Fruit fly (Drosophila melanogaster): ENCODE results near the gene CG14292.

CG14292 gene

dm6 chr3R:18917976-18918871 lies 12.8 kb upstream of the CG14292 start (continued):
- peak; percentile 23 for TF ChIP-seq CG8924 (tag; optimal IDR thresholded peaks at IDR 0.05)
- peak; percentile 12 for TF ChIP-seq CG1233 (GFP tag; optimal IDR thresholded peaks at IDR 0.05)
- TF ChIP-seq twi (tag; optimal IDR thresholded peaks at IDR 0.05): peak; percentile 6
- peak; percentile 25; the same call in 1 of the 2 replicates for TF ChIP-seq MBD-R2 (GFP tag; IDR thresholded peaks at IDR 0.05)
- peak; percentile 57; the same call in 1 of the 2 replicates for TF ChIP-seq Bgb (GFP tag; IDR thresholded peaks at IDR 0.05; ENCODE audit: partially characterized antibody)
- TF ChIP-seq CG4360 (GFP tag; IDR thresholded peaks at IDR 0.05): peak; percentile 43
- peak; percentile 19; the same call in 1 of the 2 replicates for TF ChIP-seq Rfx (GFP tag; IDR thresholded peaks at IDR 0.05)
- TF ChIP-seq CG34422 (GFP tag; IDR thresholded peaks at IDR 0.05): peak; percentile 65; the same call in 1 of the 3 replicates
- TF ChIP-seq tgo (GFP tag; IDR thresholded peaks at IDR 0.05): no peak
- 0 out of 3 replicates have a peak, but pooled peaks have one; percentile 28 for TF ChIP-seq ase (GFP tag; IDR thresholded peaks at IDR 0.05)
- peak; percentile 60 for TF ChIP-seq nau (GFP tag; optimal IDR thresholded peaks at IDR 0.05)
- TF ChIP-seq CG17568 (GFP tag; optimal IDR thresholded peaks at IDR 0.05): peak; percentile 29
- TF ChIP-seq Drgx (GFP tag; IDR thresholded peaks at IDR 0.05): peak; percentile 16; the same call in 1 of the 2 replicates
- peak in 1 of 2 experiments; percentile 17 for TF ChIP-seq eve (GFP tag; optimal IDR thresholded peaks at IDR 0.05)
- peak; percentile 47 to 61 for TF ChIP-seq Trl (optimal IDR thresholded peaks at IDR 0.05)
- peak; percentile 7 for TF ChIP-seq Trl (GFP tag; optimal IDR thresholded peaks at IDR 0.05)
- TF ChIP-seq CG3281 (GFP tag; optimal IDR thresholded peaks at IDR 0.05): peak; percentile 59
- no peak for TF ChIP-seq CG11456 (GFP tag; IDR thresholded peaks at IDR 0.05)
- TF ChIP-seq CG34376 (GFP tag; optimal IDR thresholded peaks at IDR 0.05): peak; percentile 88
- TF ChIP-seq CG9797 (GFP tag; optimal IDR thresholded peaks at IDR 0.05): no peak
- no peak for TF ChIP-seq CG3995 (GFP tag; optimal IDR thresholded peaks at IDR 0.05)
- no peak for TF ChIP-seq CkIIα-i1 (GFP tag; IDR thresholded peaks at IDR 0.05)
- TF ChIP-seq CG6854 (GFP tag; optimal IDR thresholded peaks at IDR 0.05): peak; percentile 46
- peak; percentile 33 for TF ChIP-seq NK7.1 (GFP tag; optimal IDR thresholded peaks at IDR 0.05)
- TF ChIP-seq ranshi (GFP tag; IDR thresholded peaks at IDR 0.05): peak; percentile 17; the same call in 1 of the 2 replicates
- TF ChIP-seq CG3163 (GFP tag; optimal IDR thresholded peaks at IDR 0.05): peak; percentile 45
- TF ChIP-seq Dad (GFP tag; optimal IDR thresholded peaks at IDR 0.05): no peak
- peak; percentile 94 for TF ChIP-seq chinmo (GFP tag; IDR thresholded peaks at IDR 0.05; ENCODE audit: partially characterized antibody)
- peak; percentile 71 for TF ChIP-seq Jarid2 (GFP tag; optimal IDR thresholded peaks at IDR 0.05)
- peak; percentile 94 for TF ChIP-seq CG8290 (GFP tag; optimal IDR thresholded peaks at IDR 0.05)
- TF ChIP-seq CG8290 (tag; optimal IDR thresholded peaks at IDR 0.05): peak in 1 of 2 experiments; percentile 77
- no peak for TF ChIP-seq D (optimal IDR thresholded peaks at IDR 0.05)
- no peak for TF ChIP-seq D (GFP tag; optimal IDR thresholded peaks at IDR 0.05)
- TF ChIP-seq CG15269 (tag; optimal IDR thresholded peaks at IDR 0.05): peak; percentile 16
- TF ChIP-seq CG13296 (GFP tag; optimal IDR thresholded peaks at IDR 0.05): peak; percentile 34
- peak; percentile 60; the same call in 1 of the 2 replicates for TF ChIP-seq bbx (GFP tag; IDR thresholded peaks at IDR 0.05; ENCODE audit: partially characterized antibody)
- peak; percentile 51 for TF ChIP-seq nom (GFP tag; optimal IDR thresholded peaks at IDR 0.05)
- peak; percentile 9 for TF ChIP-seq sug (tag; optimal IDR thresholded peaks at IDR 0.05)
- peak; percentile 89 for TF ChIP-seq CG31224 (GFP tag; IDR thresholded peaks at IDR 0.05)
- peak; percentile 13 for TF ChIP-seq sd (tag; optimal IDR thresholded peaks at IDR 0.05)
- TF ChIP-seq Myb (GFP tag; optimal IDR thresholded peaks at IDR 0.05): peak; percentile 14
- TF ChIP-seq cg (GFP tag; optimal IDR thresholded peaks at IDR 0.05): peak; percentile 77
- TF ChIP-seq gsb-n (tag; optimal IDR thresholded peaks at IDR 0.05): no peak
- TF ChIP-seq kay (GFP tag; optimal IDR thresholded peaks at IDR 0.05): peak; percentile 44
- peak; percentile 70; the same call in 1 of the 3 replicates for TF ChIP-seq ci (GFP tag; IDR thresholded peaks at IDR 0.05)
- TF ChIP-seq Ssrp (tag; optimal IDR thresholded peaks at IDR 0.05): peak; percentile 6
- TF ChIP-seq CG7839 (tag; optimal IDR thresholded peaks at IDR 0.05): peak; percentile 23
- peak; percentile 7; the same call in 1 of the 2 replicates for TF ChIP-seq HLH3B (GFP tag; IDR thresholded peaks at IDR 0.05)
- no peak for TF ChIP-seq slp2 (GFP tag; optimal IDR thresholded peaks at IDR 0.05)
